Fruit fly (Drosophila melanogaster): ENCODE results near the gene Gprk2.

dm6 chr3R:31384108-31384507 is 20.9 kb upstream of the Gprk2 start:
- TF ChIP-seq CG8478 (optimal IDR thresholded peaks at IDR 0.05) = no peak
- no peak for TF ChIP-seq CTCF (optimal IDR thresholded peaks at IDR 0.05)
